Fruit fly (Drosophila melanogaster): ENCODE data around the gene Prp40.

- TF ChIP-seq Dll (optimal IDR thresholded peaks at IDR 0.05) (no peak), usp (GFP tag; optimal IDR thresholded peaks at IDR 0.05) (no peak), psq (optimal IDR thresholded peaks at IDR 0.05) (no peak), pan (optimal IDR thresholded peaks at IDR 0.05) (no peak)
Measured at dm6 chr2L:3041918-3042615, 19.0 kb downstream of the Prp40 start, which contains the start of gene CG17261.
